Fruit fly (Drosophila melanogaster) whole organism, embryonic: ENCODE measurements around the gene TTLL5.

Experiments
- ATbp ChIP-seq: fragments of 200-800 bp; sonication (Bioruptor generic); optimal IDR thresholded peaks from 2 replicates; lab custom pipeline; 2017; ENCODE audit warnings: missing biosample characterization, mild to moderate bottlenecking, missing genetic modification characterization, missing genetic modification reagents
- BtbVII ChIP-seq: fragments of 200-800 bp; sonication (Bioruptor generic); optimal IDR thresholded peaks from 3 replicates; lab custom pipeline; 2017; ENCODE audit warnings: missing biosample characterization, mild to moderate bottlenecking, missing genetic modification characterization
- CG11504 ChIP-seq: fragments of 200-800 bp; sonication (Bioruptor generic); optimal IDR thresholded peaks from 3 replicates; lab custom pipeline; 2019; ENCODE audit warnings: missing biosample characterization, mild to moderate bottlenecking, missing genetic modification characterization, moderate library complexity
- CG11696 ChIP-seq: fragments of 200-800 bp; sonication (Bioruptor generic); IDR thresholded peaks from 2 replicates; pipeline ENCODE4 v1.3.6; 2022; ENCODE audit warnings: missing biosample characterization, missing genetic modification characterization
- CG12236 ChIP-seq: fragments of 200-800 bp; sonication (Bioruptor generic); optimal IDR thresholded peaks from 2 replicates; lab custom pipeline; 2016; ENCODE audit warnings: missing biosample characterization, missing genetic modification characterization
- CG13775 ChIP-seq: fragments of 200-800 bp; sonication (Bioruptor generic); optimal IDR thresholded peaks from 3 replicates; lab custom pipeline; 2017; ENCODE audit warnings: missing biosample characterization, mild to moderate bottlenecking, missing genetic modification characterization
- CG17328 ChIP-seq: fragments of 200-800 bp; sonication (Bioruptor generic); IDR thresholded peaks from 2 replicates; pipeline ENCODE4 v1.3.6; 2022; ENCODE audit warnings: missing biosample characterization, missing genetic modification characterization
- CG17361 ChIP-seq: fragments of 200-800 bp; sonication (Bioruptor generic); IDR thresholded peaks from 3 replicates; pipeline ENCODE4 v1.3.6; 2022; ENCODE audit warnings: missing biosample characterization, missing genetic modification characterization
- CG17568 ChIP-seq: fragments of 200-800 bp; sonication (Bioruptor generic); optimal IDR thresholded peaks from 2 replicates; lab custom pipeline; 2018; ENCODE audit warnings: missing biosample characterization, mild to moderate bottlenecking, missing genetic modification characterization, moderate library complexity
- CG18262 ChIP-seq: fragments of 200-800 bp; optimal IDR thresholded peaks from 3 replicates; lab custom pipeline; 2019; ENCODE audit warnings: missing biosample characterization, mild to moderate bottlenecking, missing genetic modification characterization, moderate library complexity
- CG2199 ChIP-seq: fragments of 200-800 bp; sonication (Bioruptor generic); IDR thresholded peaks from 3 replicates; pipeline ENCODE4 v1.3.6; 2022; ENCODE audit warnings: missing biosample characterization, missing genetic modification characterization
- CG30403 ChIP-seq: fragments of 200-800 bp; sonication (Bioruptor generic); optimal IDR thresholded peaks from 3 replicates; lab custom pipeline; 2016; ENCODE audit warnings: missing biosample characterization, missing genetic modification characterization
- CG3163 ChIP-seq: fragments of 200-800 bp; sonication (Bioruptor generic); optimal IDR thresholded peaks from 3 replicates; lab custom pipeline; 2016; ENCODE audit warnings: missing biosample characterization, missing genetic modification characterization
- CG32767 ChIP-seq: fragments of 200-800 bp; sonication (Bioruptor generic); IDR thresholded peaks from 2 replicates; pipeline ENCODE4 v1.3.6; 2022; ENCODE audit warnings: missing biosample characterization, missing genetic modification characterization
- CG7357 ChIP-seq: fragments of 200-800 bp; sonication (Bioruptor generic); IDR thresholded peaks from 3 replicates; pipeline ENCODE4 v1.3.6; 2022; ENCODE audit warnings: missing biosample characterization, missing genetic modification characterization
- CG7556 ChIP-seq: fragments of 200-800 bp; sonication (Bioruptor generic); optimal IDR thresholded peaks from 2 replicates; lab custom pipeline; 2017; ENCODE audit warnings: missing biosample characterization, mild to moderate bottlenecking, missing genetic modification characterization
- CG7928 ChIP-seq: fragments of 200-800 bp; sonication (Bioruptor generic); optimal IDR thresholded peaks from 2 replicates; lab custom pipeline; 2017; ENCODE audit warnings: missing biosample characterization, mild to moderate bottlenecking, missing genetic modification characterization
- CG8089 ChIP-seq: fragments of 200-800 bp; sonication (Bioruptor generic); optimal IDR thresholded peaks from 3 replicates; lab custom pipeline; 2016; ENCODE audit warnings: missing biosample characterization, missing genetic modification characterization
- CoRest ChIP-seq: fragments of 200-800 bp; sonication (Bioruptor generic); optimal IDR thresholded peaks from 3 replicates; lab custom pipeline; 2018; ENCODE audit warnings: missing biosample characterization, mild to moderate bottlenecking, missing genetic modification characterization, moderate library complexity
- Dref ChIP-seq: fragments of 200-800 bp; sonication (Bioruptor generic); IDR thresholded peaks from 2 replicates; pipeline ENCODE4 v1.3.6; 2022; ENCODE audit warnings: missing biosample characterization, missing genetic modification characterization
- Ets97D ChIP-seq: fragments of 200-800 bp; sonication (Bioruptor generic); optimal IDR thresholded peaks from 3 replicates; lab custom pipeline; 2016; ENCODE audit warnings: missing biosample characterization, missing genetic modification characterization
- Fer2 ChIP-seq: fragments of 200-800 bp; sonication (Bioruptor generic); optimal IDR thresholded peaks from 2 replicates; lab custom pipeline; 2018; ENCODE audit warnings: missing biosample characterization, mild to moderate bottlenecking, missing genetic modification characterization, moderate library complexity
- Gug ChIP-seq: fragments of 200-800 bp; sonication (Bioruptor generic); IDR thresholded peaks from 4 replicates; pipeline ENCODE4 v1.3.6; 2022; ENCODE audit warnings: missing biosample characterization, missing genetic modification characterization
- HLH3B ChIP-seq: fragments of 200-800 bp; sonication (Bioruptor generic); IDR thresholded peaks from 2 replicates; pipeline ENCODE4 v1.3.6; 2022; ENCODE audit warnings: missing biosample characterization, missing genetic modification characterization
- MESR4 ChIP-seq: fragments of 200-800 bp; sonication (Bioruptor generic); optimal IDR thresholded peaks from 2 replicates; lab custom pipeline; 2018; ENCODE audit warnings: missing biosample characterization, mild to moderate bottlenecking, missing genetic modification characterization, moderate library complexity
- Meics ChIP-seq: fragments of 200-800 bp; sonication (Bioruptor generic); optimal IDR thresholded peaks from 2 replicates; lab custom pipeline; 2017; ENCODE audit warnings: missing biosample characterization, mild to moderate bottlenecking, missing genetic modification characterization
- Nf-YA ChIP-seq: fragments of 200-800 bp; sonication (Bioruptor generic); IDR thresholded peaks from 2 replicates; pipeline ENCODE4 v1.3.6; 2022; ENCODE audit warnings: missing biosample characterization, missing genetic modification characterization
- Optix ChIP-seq: fragments of 200-800 bp; sonication (Bioruptor generic); IDR thresholded peaks from 3 replicates; pipeline ENCODE4 v1.3.6; 2022; ENCODE audit warnings: missing biosample characterization, missing genetic modification characterization
- abd-A ChIP-seq: fragments of 200-800 bp; sonication (Bioruptor generic); optimal IDR thresholded peaks from 3 replicates; lab custom pipeline; 2019; ENCODE audit warnings: missing biosample characterization, mild to moderate bottlenecking, missing genetic modification characterization, moderate library complexity
- ase ChIP-seq: fragments of 200-800 bp; sonication (Bioruptor generic); IDR thresholded peaks from 3 replicates; pipeline ENCODE4 v1.3.6; 2022; ENCODE audit warnings: missing biosample characterization, missing genetic modification characterization
- ato ChIP-seq: fragments of 200-800 bp; sonication (Bioruptor generic); IDR thresholded peaks from 2 replicates; pipeline ENCODE4 v1.3.6; 2022; ENCODE audit warnings: missing biosample characterization, missing genetic modification characterization; ENCODE audit not compliant: partially characterized antibody
- caup ChIP-seq: fragments of 200-800 bp; sonication (Bioruptor generic); optimal IDR thresholded peaks from 3 replicates; lab custom pipeline; 2017; ENCODE audit warnings: missing biosample characterization, mild to moderate bottlenecking, missing genetic modification characterization, moderate library complexity; ENCODE audit not compliant: severe bottlenecking
- cg ChIP-seq: fragments of 200-800 bp; sonication (Bioruptor generic); optimal IDR thresholded peaks from 3 replicates; lab custom pipeline; 2019; ENCODE audit warnings: missing biosample characterization, mild to moderate bottlenecking, missing genetic modification characterization, moderate library complexity
- chinmo ChIP-seq: fragments of 200-800 bp; sonication (Bioruptor generic); IDR thresholded peaks from 4 replicates; pipeline ENCODE4 v1.3.6; 2022; ENCODE audit warnings: missing biosample characterization, missing genetic modification characterization; ENCODE audit not compliant: partially characterized antibody
- dmrt11E ChIP-seq: fragments of 200-800 bp; sonication (Bioruptor generic); optimal IDR thresholded peaks from 3 replicates; lab custom pipeline; 2018; ENCODE audit warnings: missing biosample characterization, mild to moderate bottlenecking, missing genetic modification characterization, moderate library complexity
- dysf ChIP-seq: fragments of 200-800 bp; sonication (Bioruptor generic); IDR thresholded peaks from 3 replicates; pipeline ENCODE4 v1.3.6; 2022; ENCODE audit warnings: missing biosample characterization, missing genetic modification characterization
- eve ChIP-seq, 2 experiments: fragments of >200 bp; optimal IDR thresholded peaks; 2 replicates each; lab custom pipeline; 2017; ENCODE audit warnings: missing biosample characterization in 2 of 2, missing genetic modification characterization in 2 of 2
- ftz-f1 ChIP-seq: fragments of 200-800 bp; sonication (Bioruptor generic); optimal IDR thresholded peaks from 2 replicates; lab custom pipeline; 2016; ENCODE audit warnings: missing biosample characterization, missing genetic modification characterization
- grn ChIP-seq: fragments of 200-800 bp; sonication (Bioruptor generic); optimal IDR thresholded peaks from 3 replicates; lab custom pipeline; 2017; ENCODE audit warnings: missing biosample characterization, missing genetic modification characterization
- hbn ChIP-seq: fragments of 200-800 bp; sonication (Bioruptor generic); IDR thresholded peaks from 2 replicates; pipeline ENCODE4 v1.3.6; 2022; ENCODE audit warnings: missing biosample characterization, missing genetic modification characterization; ENCODE audit not compliant: partially characterized antibody
- kni ChIP-seq: fragments of 200-800 bp; sonication (Bioruptor generic); optimal IDR thresholded peaks from 3 replicates; lab custom pipeline; 2017; ENCODE audit warnings: mild to moderate bottlenecking, missing biosample characterization, missing genetic modification reagents, missing genetic modification characterization
- lilli ChIP-seq: fragments of 200-800 bp; sonication (Bioruptor generic); optimal IDR thresholded peaks from 3 replicates; lab custom pipeline; 2016; ENCODE audit warnings: missing biosample characterization, missing genetic modification characterization
- mam ChIP-seq: fragments of 200-800 bp; sonication (Bioruptor generic); optimal IDR thresholded peaks from 3 replicates; lab custom pipeline; 2016; ENCODE audit warnings: missing biosample characterization, missing genetic modification characterization
- slbo ChIP-seq: fragments of 200-800 bp; sonication (Bioruptor generic); IDR thresholded peaks from 2 replicates; pipeline ENCODE4 v1.3.6; 2022; ENCODE audit warnings: missing biosample characterization, missing genetic modification characterization
- slou ChIP-seq: fragments of 200-800 bp; sonication (Bioruptor generic); optimal IDR thresholded peaks from 3 replicates; lab custom pipeline; 2016; ENCODE audit warnings: missing biosample characterization, missing genetic modification characterization
- sob ChIP-seq: fragments of 200-800 bp; sonication (Bioruptor generic); IDR thresholded peaks from 2 replicates; pipeline ENCODE4 v1.3.6; 2022; ENCODE audit warnings: missing biosample characterization, missing genetic modification characterization
- vnd ChIP-seq: fragments of 200-800 bp; sonication (Bioruptor generic); IDR thresholded peaks from 3 replicates; pipeline ENCODE4 v1.3.6; 2022; ENCODE audit warnings: missing biosample characterization, missing genetic modification characterization; ENCODE audit not compliant: partially characterized antibody
- zen2 ChIP-seq: fragments of 200-800 bp; sonication (Bioruptor generic); IDR thresholded peaks from 3 replicates; pipeline ENCODE4 v1.3.6; 2022; ENCODE audit warnings: missing biosample characterization, missing genetic modification characterization; ENCODE audit not compliant: partially characterized antibody
- zfh1 ChIP-seq: fragments of 200-800 bp; sonication (Bioruptor generic); IDR thresholded peaks from 3 replicates; pipeline ENCODE4 v1.3.6; 2022; ENCODE audit warnings: missing biosample characterization, missing genetic modification characterization
- zfh2 ChIP-seq: fragments of 200-800 bp; sonication (Bioruptor generic); optimal IDR thresholded peaks from 2 replicates; lab custom pipeline; 2016; ENCODE audit warnings: missing biosample characterization, missing genetic modification characterization

TTLL5 gene

DNA sequence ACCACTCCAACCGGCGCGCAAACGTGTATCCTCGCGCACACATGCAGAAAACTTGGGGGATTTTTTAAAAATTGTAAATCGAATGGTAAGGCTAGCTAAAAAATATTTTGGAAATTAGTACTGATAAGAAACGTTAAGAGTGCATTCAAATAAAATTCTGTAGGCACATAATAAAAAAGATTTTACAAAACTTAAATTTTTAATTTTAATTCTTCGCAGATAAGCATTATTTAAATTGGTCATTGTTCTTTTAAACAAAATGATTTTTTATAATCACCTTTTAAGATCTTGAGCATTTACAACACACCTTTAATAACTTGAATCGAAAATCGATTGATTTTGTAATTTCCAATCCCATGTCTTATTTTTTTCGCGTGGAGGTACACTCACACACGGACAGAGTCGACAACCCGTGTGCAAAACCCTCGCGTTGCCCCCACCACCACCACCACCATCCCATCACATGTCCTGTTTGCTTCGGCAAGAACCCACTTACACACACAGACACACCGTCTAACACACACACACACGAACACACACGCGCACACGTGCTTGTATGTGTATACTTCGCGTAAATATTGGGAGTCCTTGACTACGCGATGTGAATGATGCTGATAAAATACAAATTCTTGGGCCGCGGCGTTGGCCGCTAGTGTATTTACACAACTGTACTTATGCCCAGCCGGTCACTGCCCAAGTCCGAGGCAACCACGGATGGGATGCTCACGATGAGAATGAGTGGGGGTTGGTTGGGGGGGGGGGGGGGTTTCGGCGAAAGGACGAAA lies 44.9 kb upstream of the TTLL5 start:
- no peak for TF ChIP-seq CG3163 (GFP tag; lab: Kevin White, UChicago)
- no peak for TF ChIP-seq ase
- peak; percentile 36 for TF ChIP-seq CG11504 (tag; lab: Kevin White, UChicago)
- TF ChIP-seq CG30403 (GFP tag; lab: Kevin White, UChicago): peak; percentile 17
- TF ChIP-seq CG12236: no peak
- peak; percentile 33 for TF ChIP-seq CG18262 (tag; lab: Kevin White, UChicago)
- no peak for TF ChIP-seq CG7357 (GFP tag; lab: Robert Waterston, UW)
- 0 out of 3 replicates have a peak, but pooled peaks have one; percentile 33 for TF ChIP-seq CG17361 (GFP tag; lab: Robert Waterston, UW)
- TF ChIP-seq Ets97D (GFP tag; lab: Kevin White, UChicago): no peak
- TF ChIP-seq CG11696 (GFP tag; lab: Robert Waterston, UW): no peak
- no peak for TF ChIP-seq CG7928 (GFP tag; lab: Kevin White, UChicago)
- TF ChIP-seq MESR4 (GFP tag; lab: Kevin White, UChicago): no peak
- no peak for TF ChIP-seq zfh1 (GFP tag; lab: Robert Waterston, UW)
- TF ChIP-seq lilli (GFP tag; lab: Kevin White, UChicago): no peak
- no peak for TF ChIP-seq slbo (GFP tag; lab: Robert Waterston, UW)
- no peak for TF ChIP-seq zen2 (GFP tag; lab: Robert Waterston, UW)
- no peak for TF ChIP-seq grn
- TF ChIP-seq ato: no peak
- peak; percentile 67 for TF ChIP-seq cg (GFP tag; lab: Kevin White, UChicago)
- no peak for TF ChIP-seq zfh2
- TF ChIP-seq dysf (GFP tag; lab: Robert Waterston, UW): no peak
- peak; percentile 5 for TF ChIP-seq caup (GFP tag; lab: Kevin White, UChicago)
- no peak for TF ChIP-seq Nf-YA (GFP tag; lab: Robert Waterston, UW)
- peak; percentile 68 for TF ChIP-seq abd-A
- peak; percentile 29 for TF ChIP-seq CoRest
- no peak for TF ChIP-seq vnd (GFP tag; lab: Robert Waterston, UW)
- TF ChIP-seq sob: no peak
- TF ChIP-seq ATbp (GFP tag; lab: Kevin White, UChicago): no peak
- TF ChIP-seq eve (GFP tag; optimal IDR thresholded peaks at IDR 0.05; lab: Kevin White, UChicago): no peak
- no peak for TF ChIP-seq Fer2 (tag; lab: Kevin White, UChicago)
- TF ChIP-seq CG17328 (GFP tag; lab: Robert Waterston, UW): no peak
- peak; percentile 21 for TF ChIP-seq Meics (GFP tag; lab: Kevin White, UChicago)
- TF ChIP-seq CG8089 (GFP tag; lab: Kevin White, UChicago): no peak
- no peak for TF ChIP-seq ftz-f1 (GFP tag; lab: Kevin White, UChicago)
- 0 out of 3 replicates have a peak, but pooled peaks have one; percentile 34 for TF ChIP-seq CG2199
- no peak for TF ChIP-seq BtbVII (GFP tag; lab: Kevin White, UChicago)
- no peak for TF ChIP-seq CG17568 (GFP tag; lab: Kevin White, UChicago)
- no peak for TF ChIP-seq slou
- peak; percentile 42 for TF ChIP-seq CG7556 (GFP tag; lab: Kevin White, UChicago)
- no peak for TF ChIP-seq dmrt11E
- no peak for TF ChIP-seq Optix (GFP tag; lab: Robert Waterston, UW)
- TF ChIP-seq Dref (GFP tag; lab: Robert Waterston, UW): no peak
- no peak for TF ChIP-seq Gug
- TF ChIP-seq kni (GFP tag; lab: Kevin White, UChicago): no peak
- TF ChIP-seq HLH3B (GFP tag; lab: Robert Waterston, UW): no peak
- no peak for TF ChIP-seq mam
- TF ChIP-seq CG32767: no peak
- TF ChIP-seq chinmo: 0 out of 4 replicates have a peak, but pooled peaks have one; percentile 32
- TF ChIP-seq CG13775 (GFP tag; lab: Kevin White, UChicago): no peak
- TF ChIP-seq hbn (GFP tag; lab: Robert Waterston, UW): no peak
